Fruit fly (Drosophila melanogaster) whole organism, adult: ENCODE measurements around the gene CG11617.

Source experiments
- CG14711 ChIP-seq: fragments of 200-800 bp; sonication (Bioruptor generic); optimal IDR thresholded peaks from 2 replicates; lab custom pipeline; 2018; ENCODE audit warnings: missing biosample characterization, mild to moderate bottlenecking, missing genetic modification characterization, moderate library complexity
- CG1620 ChIP-seq: fragments of 200-800 bp; sonication (Bioruptor generic); optimal IDR thresholded peaks from 2 replicates; lab custom pipeline; 2016; ENCODE audit warnings: missing biosample characterization, missing genetic modification characterization
- CG33017 ChIP-seq: fragments of 200-800 bp; sonication (Bioruptor generic); optimal IDR thresholded peaks from 2 replicates; lab custom pipeline; 2018; ENCODE audit warnings: missing biosample characterization, mild to moderate bottlenecking, missing genetic modification characterization, moderate library complexity
- Crg-1 ChIP-seq: fragments of 200-800 bp; sonication (Bioruptor generic); optimal IDR thresholded peaks from 2 replicates; lab custom pipeline; 2016; ENCODE audit warnings: missing biosample characterization, missing genetic modification characterization
- Hr96 ChIP-seq: fragments of 200-800 bp; sonication (Bioruptor generic); optimal IDR thresholded peaks from 2 replicates; lab custom pipeline; 2016; ENCODE audit warnings: missing biosample characterization, missing genetic modification characterization
- Mnt ChIP-seq: fragments of 200-800 bp; sonication (Bioruptor generic); optimal IDR thresholded peaks from 2 replicates; lab custom pipeline; 2016; ENCODE audit warnings: missing biosample characterization, mild to moderate bottlenecking, missing genetic modification characterization
- bab1 ChIP-seq: fragments of 200-800 bp; sonication (Bioruptor generic); optimal IDR thresholded peaks from 3 replicates; lab custom pipeline; 2019; ENCODE audit warnings: missing biosample characterization, mild to moderate bottlenecking, missing genetic modification characterization, moderate library complexity
- cic ChIP-seq: fragments of 200-800 bp; sonication (Bioruptor generic); optimal IDR thresholded peaks from 2 replicates; lab custom pipeline; 2017; ENCODE audit warnings: missing biosample characterization, mild to moderate bottlenecking, missing genetic modification characterization, moderate library complexity
- cnc ChIP-seq, 2 experiments: fragments of >200 bp; optimal IDR thresholded peaks; 2 replicates each; lab custom pipeline; 2017
- kay ChIP-seq: fragments of 200-800 bp; sonication (Bioruptor generic); peaks from one replicate; lab custom pipeline; 2016; ENCODE audit warnings: missing biosample characterization, missing genetic modification characterization, borderline replicate concordance
- ovo ChIP-seq: fragments of 200-800 bp; sonication (Bioruptor generic); optimal IDR thresholded peaks from 2 replicates; lab custom pipeline; 2016; ENCODE audit warnings: missing biosample characterization, missing genetic modification characterization
- pad ChIP-seq: fragments of 200-800 bp; sonication (Bioruptor generic); optimal IDR thresholded peaks from 3 replicates; lab custom pipeline; 2017; ENCODE audit warnings: missing biosample characterization, missing genetic modification characterization, mild to moderate bottlenecking, moderate library complexity, missing genetic modification reagents
- tj ChIP-seq: fragments of 200-800 bp; sonication (Bioruptor generic); optimal IDR thresholded peaks from 3 replicates; lab custom pipeline; 2017; ENCODE audit warnings: missing biosample characterization, mild to moderate bottlenecking, missing genetic modification characterization, moderate library complexity

- TF ChIP-seq Crg-1 (no peak), CG33017 (no peak), cnc (optimal IDR thresholded peaks at IDR 0.05; lab: Kevin White, UChicago) (no peak), pad (GFP tag; lab: Kevin White, UChicago) (peak; percentile 14), Hr96 (GFP tag; lab: Kevin White, UChicago) (no peak), tj (GFP tag; lab: Kevin White, UChicago) (peak; percentile 99), CG1620 (peak; percentile 40), cic (GFP tag; lab: Kevin White, UChicago) (peak; percentile 35), kay (GFP tag; lab: Kevin White, UChicago) (no peak), Mnt (no peak), CG14711 (tag; lab: Kevin White, UChicago) (no peak), bab1 (GFP tag; lab: Kevin White, UChicago) (peak; percentile 68), ovo (GFP tag; lab: Kevin White, UChicago) (no peak)
These were observed at the start of gene CG11617, which contains the start of gene Tbc1d15-17 for dm6 chr2L:207129-207813.
